Worm (Caenorhabditis elegans): ENCODE measurements around the gene mec-17.

DNA sequence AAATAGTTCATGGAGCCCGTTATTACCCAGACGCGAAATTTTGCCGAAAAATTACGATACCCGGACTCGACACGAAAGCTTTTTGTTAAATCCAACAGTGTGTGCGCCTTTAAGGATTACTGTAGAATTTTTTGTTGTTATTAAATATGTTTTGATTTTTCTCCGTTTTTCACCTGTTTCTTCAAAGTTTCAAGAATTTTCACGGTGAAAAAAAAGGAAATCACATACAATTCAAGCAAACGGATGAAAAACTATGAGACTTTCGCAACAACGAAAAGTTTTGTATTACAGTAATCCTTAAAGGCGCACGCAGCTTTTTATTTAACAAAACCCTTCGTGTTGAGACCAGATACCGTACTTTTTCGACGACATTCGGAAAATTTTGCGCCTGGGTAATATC is 33.0 kb downstream of the mec-17 start:
- TF ChIP-seq tra-4 (tag; optimal IDR thresholded peaks at IDR 0.05) (no peak), ama-1 (optimal IDR thresholded peaks at IDR 0.05) (no peak), tbx-11 (GFP tag; IDR thresholded peaks at IDR 0.05) (no peak), hnd-1 (tag; optimal IDR thresholded peaks at IDR 0.05) (no peak), F13C5.2 (tag; optimal IDR thresholded peaks at IDR 0.05) (no peak), pes-1 (GFP tag; IDR thresholded peaks at IDR 0.05) (no peak), ets-7 (tag; optimal IDR thresholded peaks at IDR 0.05) (no peak), flt-1 (GFP tag; IDR thresholded peaks at IDR 0.05) (no peak), B0310.2 (tag; optimal IDR thresholded peaks at IDR 0.05) (no peak), tbx-37 (GFP tag; conservative IDR thresholded peaks at IDR 0.05) (no peak)
